Worm (Caenorhabditis elegans) whole organism, midembryonic: Measurements from ENCODE around the gene otub-1.
"Not testable (repeated sequence)": the region's sequence is repeated elsewhere in the genome, so short reads cannot be mapped to it uniquely, and the experiment has no call there.

Source experiments
- T22C8.4 ChIP-seq: fragments of 200-800 bp; sonication (Bioruptor generic); IDR thresholded peaks from 2 replicates; pipeline ENCODE4 v1.3.6; 2022; ENCODE audit warnings: missing genetic modification characterization, missing compliant biosample characterization
- cog-1 ChIP-seq: sonication (generic microtip); optimal IDR thresholded peaks from 2 replicates; lab custom pipeline; 2016; ENCODE audit warnings: missing genetic modification characterization, missing compliant biosample characterization
- flt-1 ChIP-seq: fragments of 200-800 bp; sonication (Bioruptor generic); IDR thresholded peaks from 2 replicates; pipeline ENCODE4 v1.3.6; 2022; ENCODE audit warnings: missing genetic modification characterization, missing compliant biosample characterization
- klf-2 ChIP-seq: fragments of 200-800 bp; sonication (Bioruptor generic); conservative IDR thresholded peaks from 2 replicates; pipeline ENCODE4 v1.3.6; 2022; ENCODE audit warnings: missing genetic modification reagents, missing genetic modification characterization, missing compliant biosample characterization
- med-1 ChIP-seq: sonication (generic microtip); optimal IDR thresholded peaks from 2 replicates; lab custom pipeline; 2017; ENCODE audit warnings: missing genetic modification characterization, mild to moderate bottlenecking, missing compliant biosample characterization, antibody characterized with exemption, missing genetic modification reagents; ENCODE audit not compliant: insufficient read depth
- ref-1 ChIP-seq: fragments of 200-800 bp; sonication (Bioruptor generic); conservative IDR thresholded peaks from 2 replicates; pipeline ENCODE4 v1.3.6; 2022; ENCODE audit warnings: missing genetic modification reagents, missing genetic modification characterization, missing compliant biosample characterization
- tab-1 ChIP-seq: fragments of 200-800 bp; sonication (Bioruptor generic); IDR thresholded peaks from 2 replicates; pipeline ENCODE4 v1.3.6; 2022; ENCODE audit warnings: missing genetic modification characterization, missing compliant biosample characterization
- ztf-23 ChIP-seq: fragments of 200-800 bp; sonication (Bioruptor generic); IDR thresholded peaks from 2 replicates; pipeline ENCODE4 v1.3.6; 2022; ENCODE audit warnings: missing genetic modification reagents, missing genetic modification characterization, missing compliant biosample characterization
- ztf-29 ChIP-seq: fragments of 200-800 bp; sonication (Bioruptor generic); IDR thresholded peaks from 2 replicates; pipeline ENCODE4 v1.3.6; 2022; ENCODE audit warnings: missing genetic modification reagents, missing genetic modification characterization, missing compliant biosample characterization

Gene otub-1

DNA sequence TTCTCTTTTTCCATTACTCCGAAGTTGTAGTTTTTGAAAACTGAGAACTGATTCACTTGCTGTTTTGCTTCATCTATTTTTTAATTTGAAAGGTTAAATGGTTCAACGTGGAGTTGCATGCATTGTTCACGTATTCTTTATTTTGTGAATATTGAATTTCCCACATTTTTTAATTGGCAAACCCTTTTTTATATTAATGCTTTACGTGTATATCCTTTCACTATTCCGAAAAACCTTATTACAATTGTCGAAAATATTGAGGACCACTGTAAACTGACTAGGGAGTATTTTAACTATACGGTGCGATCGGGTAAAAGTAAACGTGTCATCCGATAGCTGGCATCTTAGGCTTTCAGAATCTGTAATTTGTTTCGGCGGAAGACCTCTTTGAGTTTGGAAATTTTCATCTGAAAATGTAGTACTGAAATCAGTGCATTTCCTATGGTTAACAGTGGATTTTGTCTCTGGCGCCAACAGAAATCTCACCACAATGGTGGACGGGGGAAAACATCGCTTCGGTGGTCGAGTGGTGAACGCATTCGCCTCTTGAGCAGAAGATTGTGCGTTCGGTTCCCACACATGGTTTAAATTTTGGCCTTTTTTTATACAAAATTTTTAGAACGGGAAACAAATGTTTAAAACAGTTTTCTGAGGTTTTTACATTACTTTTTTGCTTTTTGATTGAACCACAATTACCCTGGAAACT lies 39.9 kb downstream of the otub-1 start, which contains the start of gene C01G10.14:
Gene C01G10.14 (minus strand): TSS at position 51 of the 706 bp plus-strand sequence.
- TF ChIP-seq klf-2 (GFP tag; lab: Robert Waterston, UW); ref-1 (GFP tag; lab: Robert Waterston, UW); cog-1 (tag; lab: Kevin White, UChicago): not testable (repeated sequence)

DNA sequence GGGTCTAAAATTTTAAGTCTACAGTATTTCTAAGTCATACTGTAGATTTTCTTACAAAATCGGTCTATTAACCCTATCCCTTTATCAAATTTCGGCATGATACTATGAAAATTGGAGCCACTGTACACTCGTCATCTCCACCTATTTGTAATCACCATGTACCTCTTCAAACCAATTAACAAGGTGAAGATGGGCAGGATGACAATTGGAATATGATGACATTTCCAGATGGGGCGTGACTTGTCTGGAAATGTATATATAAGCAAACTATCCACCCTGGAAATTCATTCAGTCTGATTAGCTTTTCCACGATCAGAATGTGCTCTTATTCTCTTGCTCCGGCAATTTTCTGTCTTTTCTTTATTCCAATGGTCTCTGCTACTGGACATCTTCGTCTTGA lies 43.2 kb downstream of the otub-1 start, which contains the start of gene Y75B12A.2:
Gene Y75B12A.2 (plus strand): TSS at position 301 of the 400 bp plus-strand sequence.
- no peak for TF ChIP-seq ref-1 (GFP tag; lab: Robert Waterston, UW)
- TF ChIP-seq klf-2 (GFP tag; lab: Robert Waterston, UW): no peak
- TF ChIP-seq tab-1 (GFP tag; lab: Robert Waterston, UW): no peak
- no peak for TF ChIP-seq ztf-29 (GFP tag; lab: Robert Waterston, UW)
- TF ChIP-seq cog-1 (tag; lab: Kevin White, UChicago): no peak
- no peak for TF ChIP-seq med-1 (GFP tag; lab: Kevin White, UChicago)
- TF ChIP-seq ztf-23 (GFP tag; lab: Robert Waterston, UW): no peak
- TF ChIP-seq flt-1 (GFP tag; lab: Robert Waterston, UW): no peak
- no peak for TF ChIP-seq T22C8.4 (GFP tag; lab: Robert Waterston, UW)

DNA sequence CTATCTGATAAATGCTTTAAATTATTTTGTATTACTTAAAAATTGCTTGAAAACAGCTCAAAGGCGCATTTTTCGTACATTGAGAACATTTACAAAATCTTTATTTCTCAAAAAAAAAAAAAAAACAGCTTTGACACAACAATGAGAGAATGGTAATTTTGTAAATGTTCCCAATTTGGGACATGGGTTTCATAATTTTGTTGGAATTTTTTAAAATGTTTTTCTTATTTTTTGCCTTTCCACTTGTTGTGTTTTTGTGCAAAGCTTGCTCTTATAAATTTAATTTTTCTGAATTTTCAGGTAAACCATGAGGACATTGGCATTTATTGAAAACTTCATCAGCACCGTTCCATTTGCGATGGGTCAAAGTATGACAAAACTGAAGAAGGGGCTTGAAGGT lies 45.6 kb downstream of the otub-1 start, which contains the start of gene T01G5.7:
Gene T01G5.7 (plus strand): TSS at position 301 of the 400 bp plus-strand sequence.
- no peak for TF ChIP-seq flt-1 (GFP tag; lab: Robert Waterston, UW)
- no peak for TF ChIP-seq cog-1 (tag; lab: Kevin White, UChicago)
- TF ChIP-seq med-1 (GFP tag; lab: Kevin White, UChicago): no peak
- TF ChIP-seq T22C8.4 (GFP tag; lab: Robert Waterston, UW): no peak
- TF ChIP-seq ref-1 (GFP tag; lab: Robert Waterston, UW): no peak
- TF ChIP-seq tab-1 (GFP tag; lab: Robert Waterston, UW): no peak

DNA sequence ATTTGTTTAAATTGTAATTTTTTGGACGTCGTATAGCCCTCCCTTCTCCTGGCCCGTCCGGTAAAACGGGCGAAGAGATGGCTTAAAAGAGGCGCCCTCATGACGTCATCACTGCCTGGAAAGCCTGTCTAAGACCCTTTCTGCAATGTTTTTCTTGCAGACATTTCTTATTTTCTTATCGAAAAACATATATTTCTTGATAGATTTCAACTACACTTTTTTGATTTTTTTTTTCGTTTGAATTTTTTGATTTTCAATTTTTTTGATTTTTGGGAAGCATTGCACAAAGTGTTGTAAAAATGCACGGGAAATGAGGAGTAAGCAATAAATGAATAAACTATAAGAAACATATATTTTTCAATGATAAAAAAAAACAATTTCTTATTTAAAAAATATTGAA lies 47.9 kb downstream of the otub-1 start, which contains the start of gene T01G5.6:
Gene T01G5.6 (minus strand): TSS at position 101 of the 400 bp plus-strand sequence.
- TF ChIP-seq ztf-23 (GFP tag; lab: Robert Waterston, UW) (no peak), tab-1 (GFP tag; lab: Robert Waterston, UW) (no peak), ref-1 (GFP tag; lab: Robert Waterston, UW) (no peak), flt-1 (GFP tag; lab: Robert Waterston, UW) (no peak), ztf-29 (GFP tag; lab: Robert Waterston, UW) (no peak), cog-1 (tag; lab: Kevin White, UChicago) (no peak)

DNA sequence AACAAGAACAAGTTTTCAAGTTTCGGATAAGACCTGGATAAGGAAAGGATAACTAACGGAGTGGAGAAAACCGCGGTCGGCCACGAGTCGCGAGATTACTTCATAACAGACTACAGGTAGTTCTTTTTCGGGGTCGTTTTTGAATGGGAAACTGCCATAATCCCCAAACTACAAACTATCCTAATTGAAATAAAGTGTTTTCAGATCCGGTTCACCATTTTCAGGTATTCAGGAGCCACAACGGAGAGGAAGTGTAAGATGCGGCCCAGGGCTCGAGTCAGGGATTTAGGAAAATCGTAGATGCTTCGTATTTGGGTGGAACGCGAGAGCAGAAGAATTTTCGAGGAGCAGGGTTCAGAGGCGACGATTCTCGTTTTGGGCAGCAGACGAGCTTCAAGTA lies 49.9 kb downstream of the otub-1 start, which contains the start of gene T01G5.8:
Gene T01G5.8 (plus strand): TSS at position 301 of the 400 bp plus-strand sequence.
- TF ChIP-seq ztf-29 (GFP tag; lab: Robert Waterston, UW); cog-1 (tag; lab: Kevin White, UChicago); flt-1 (GFP tag; lab: Robert Waterston, UW): not testable (repeated sequence)
